Worm (Caenorhabditis elegans) whole organism, late embryonic: ENCODE results near the gene oac-7.

Source experiments
- C08G9.2 ChIP-seq: sonication (generic microtip); optimal IDR thresholded peaks from 2 replicates; lab custom pipeline; 2016; ENCODE audit warnings: mild to moderate bottlenecking, missing genetic modification characterization, moderate library complexity, missing compliant biosample characterization
- K02D7.2 ChIP-seq: sonication (generic microtip); optimal IDR thresholded peaks from 2 replicates; lab custom pipeline; 2017; ENCODE audit warnings: mild to moderate bottlenecking, missing genetic modification characterization, missing compliant biosample characterization
- K09A11.1 ChIP-seq: sonication (generic microtip); optimal IDR thresholded peaks from 2 replicates; lab custom pipeline; 2017; ENCODE audit warnings: antibody characterized with exemption, mild to moderate bottlenecking, missing genetic modification characterization, missing compliant biosample characterization; ENCODE audit not compliant: insufficient read depth
- Y22D7AL.16 ChIP-seq: sonication (generic microtip); optimal IDR thresholded peaks from 2 replicates; lab custom pipeline; 2016; ENCODE audit warnings: missing genetic modification characterization, missing compliant biosample characterization
- ahr-1 ChIP-seq: sonication (generic microtip); optimal IDR thresholded peaks from 2 replicates; lab custom pipeline; 2016; ENCODE audit warnings: missing genetic modification characterization, missing compliant biosample characterization
- ama-1 ChIP-seq: fragments of 150-350 bp; optimal IDR thresholded peaks from 2 replicates; lab custom pipeline; 2014
- ceh-18 ChIP-seq: sonication (generic microtip); optimal IDR thresholded peaks from 2 replicates; lab custom pipeline; 2016; ENCODE audit warnings: missing genetic modification characterization, missing compliant biosample characterization
- ceh-2 ChIP-seq: sonication (generic microtip); optimal IDR thresholded peaks from 2 replicates; lab custom pipeline; 2016; ENCODE audit warnings: missing genotype, missing genetic modification characterization, missing compliant biosample characterization
- ceh-24 ChIP-seq: sonication (generic microtip); optimal IDR thresholded peaks from 2 replicates; lab custom pipeline; 2016; ENCODE audit warnings: mild to moderate bottlenecking, missing genetic modification characterization, missing compliant biosample characterization
- ceh-30 ChIP-seq: fragments of 150-350 bp; optimal IDR thresholded peaks from 2 replicates; lab custom pipeline; 2014; ENCODE audit warnings: missing biosample characterization, missing genetic modification characterization
- ceh-34 ChIP-seq: sonication (generic microtip); optimal IDR thresholded peaks from 2 replicates; lab custom pipeline; 2016; ENCODE audit warnings: mild to moderate bottlenecking, missing genetic modification characterization, missing compliant biosample characterization
- ceh-45 ChIP-seq: fragments of 200-800 bp; sonication (Bioruptor generic); IDR thresholded peaks from 2 replicates; pipeline ENCODE4 v1.3.6; 2022; ENCODE audit warnings: missing genetic modification reagents, missing genetic modification characterization, missing compliant biosample characterization
- ceh-48 ChIP-seq: sonication (generic microtip); optimal IDR thresholded peaks from 2 replicates; lab custom pipeline; 2016; ENCODE audit warnings: missing genetic modification characterization, inconsistent platforms, missing compliant biosample characterization
- ceh-6 ChIP-seq: fragments of 200-800 bp; sonication (Bioruptor generic); optimal IDR thresholded peaks from 2 replicates; lab custom pipeline; 2018; ENCODE audit warnings: mild to moderate bottlenecking, missing genetic modification characterization, missing compliant biosample characterization
- che-1 ChIP-seq: sonication (generic microtip); optimal IDR thresholded peaks from 2 replicates; lab custom pipeline; 2016; ENCODE audit warnings: mild to moderate bottlenecking, missing genetic modification characterization, missing compliant biosample characterization
- dmd-4 ChIP-seq: sonication (generic microtip); optimal IDR thresholded peaks from 2 replicates; lab custom pipeline; 2016; ENCODE audit warnings: borderline replicate concordance, missing genetic modification characterization, missing compliant biosample characterization
- dve-1 ChIP-seq: sonication (generic microtip); optimal IDR thresholded peaks from 2 replicates; lab custom pipeline; 2017; ENCODE audit warnings: antibody characterized with exemption, mild to moderate bottlenecking, missing genetic modification characterization, missing compliant biosample characterization
- elt-2 ChIP-seq: sonication (generic microtip); optimal IDR thresholded peaks from 2 replicates; lab custom pipeline; 2016; ENCODE audit warnings: missing genetic modification reagents, missing genetic modification characterization, missing compliant biosample characterization
- elt-4 ChIP-seq: sonication (generic microtip); optimal IDR thresholded peaks from 2 replicates; lab custom pipeline; 2016; ENCODE audit warnings: missing genetic modification characterization, missing compliant biosample characterization
- ets-4 ChIP-seq: sonication (generic microtip); optimal IDR thresholded peaks from 2 replicates; lab custom pipeline; 2016; ENCODE audit warnings: missing genetic modification characterization, missing compliant biosample characterization
- eyg-1 ChIP-seq: sonication (generic microtip); optimal IDR thresholded peaks from 2 replicates; lab custom pipeline; 2016; ENCODE audit warnings: missing genotype, missing genetic modification characterization, missing compliant biosample characterization
- fax-1 ChIP-seq: sonication (generic microtip); optimal IDR thresholded peaks from 2 replicates; lab custom pipeline; 2016; ENCODE audit warnings: missing genotype, missing genetic modification characterization, missing compliant biosample characterization
- fkh-10 ChIP-seq: fragments of 150-350 bp; optimal IDR thresholded peaks from 2 replicates; lab custom pipeline; 2014; ENCODE audit warnings: missing biosample characterization, missing genetic modification reagents, missing genetic modification characterization
- gmeb-2 ChIP-seq: sonication (generic microtip); optimal IDR thresholded peaks from 2 replicates; lab custom pipeline; 2016; ENCODE audit warnings: missing genetic modification characterization, inconsistent platforms, missing compliant biosample characterization
- hlh-13 ChIP-seq: fragments of 200-800 bp; sonication (Bioruptor generic); optimal IDR thresholded peaks from 2 replicates; lab custom pipeline; 2018; ENCODE audit warnings: mild to moderate bottlenecking, missing genetic modification characterization, missing compliant biosample characterization
- hlh-15 ChIP-seq: sonication (generic microtip); optimal IDR thresholded peaks from 2 replicates; lab custom pipeline; 2016; ENCODE audit warnings: missing genetic modification characterization, missing compliant biosample characterization
- hlh-30 ChIP-seq: sonication (generic microtip); optimal IDR thresholded peaks from 2 replicates; lab custom pipeline; 2017; ENCODE audit warnings: antibody characterized with exemption, missing genetic modification characterization, missing compliant biosample characterization; ENCODE audit not compliant: insufficient read depth
- hlh-6 ChIP-seq: sonication (generic microtip); optimal IDR thresholded peaks from 2 replicates; lab custom pipeline; 2016; ENCODE audit warnings: missing genotype, missing genetic modification characterization, missing compliant biosample characterization
- hlh-8 ChIP-seq: sonication (generic microtip); optimal IDR thresholded peaks from 2 replicates; lab custom pipeline; 2016; ENCODE audit warnings: missing genotype, missing genetic modification characterization, missing compliant biosample characterization
- nfya-1 ChIP-seq: sonication (generic microtip); optimal IDR thresholded peaks from 2 replicates; lab custom pipeline; 2017; ENCODE audit warnings: missing genetic modification characterization, mild to moderate bottlenecking, missing compliant biosample characterization, antibody characterized with exemption, moderate library complexity
- nhr-11 ChIP-seq: fragments of 150-350 bp; optimal IDR thresholded peaks from 2 replicates; lab custom pipeline; 2014; ENCODE audit warnings: missing biosample characterization, missing genetic modification characterization
- nhr-232 ChIP-seq: sonication (generic microtip); optimal IDR thresholded peaks from 2 replicates; lab custom pipeline; 2016; ENCODE audit warnings: missing genetic modification characterization, missing compliant biosample characterization
- npax-4 ChIP-seq: sonication (generic microtip); optimal IDR thresholded peaks from 2 replicates; lab custom pipeline; 2016; ENCODE audit warnings: missing genetic modification characterization, missing compliant biosample characterization
- odd-2 ChIP-seq: sonication (generic microtip); optimal IDR thresholded peaks from 2 replicates; lab custom pipeline; 2017; ENCODE audit warnings: antibody characterized with exemption, mild to moderate bottlenecking, missing genetic modification characterization, missing compliant biosample characterization
- pag-3 ChIP-seq: sonication (generic microtip); optimal IDR thresholded peaks from 2 replicates; lab custom pipeline; 2016; ENCODE audit warnings: missing compliant biosample characterization, missing genetic modification characterization, borderline replicate concordance
- pat-9 ChIP-seq: fragments of 200-800 bp; sonication (Bioruptor generic); optimal IDR thresholded peaks from 2 replicates; lab custom pipeline; 2018; ENCODE audit warnings: mild to moderate bottlenecking, missing genetic modification characterization, moderate library complexity, missing compliant biosample characterization
- pha-2 ChIP-seq: sonication (generic microtip); optimal IDR thresholded peaks from 2 replicates; lab custom pipeline; 2017; ENCODE audit warnings: mild to moderate bottlenecking, missing genetic modification characterization, missing compliant biosample characterization
- pha-4 ChIP-seq: fragments of 150-350 bp; optimal IDR thresholded peaks from 2 replicates; lab custom pipeline; 2018; ENCODE audit warnings: missing biosample characterization, missing genetic modification reagents, missing genetic modification characterization
- pqm-1 ChIP-seq: sonication (generic microtip); optimal IDR thresholded peaks from 2 replicates; lab custom pipeline; 2016; ENCODE audit warnings: missing genetic modification characterization, missing compliant biosample characterization
- rnt-1 ChIP-seq: sonication (generic microtip); optimal IDR thresholded peaks from 2 replicates; lab custom pipeline; 2016; ENCODE audit warnings: missing genetic modification characterization, missing compliant biosample characterization
- sdc-2 ChIP-seq: sonication (generic microtip); optimal IDR thresholded peaks from 2 replicates; lab custom pipeline; 2016; ENCODE audit warnings: missing genotype, missing genetic modification characterization, missing compliant biosample characterization
- sox-2 ChIP-seq: fragments of 200-800 bp; sonication (Bioruptor generic); IDR thresholded peaks from 2 replicates; pipeline ENCODE4 v1.3.6; 2022; ENCODE audit warnings: missing genetic modification reagents, missing genetic modification characterization, missing compliant biosample characterization
- sox-4 ChIP-seq: sonication (generic microtip); optimal IDR thresholded peaks from 2 replicates; lab custom pipeline; 2017; ENCODE audit warnings: mild to moderate bottlenecking, missing genetic modification characterization, inconsistent platforms, missing compliant biosample characterization
- syd-9 ChIP-seq: sonication (generic microtip); optimal IDR thresholded peaks from 2 replicates; lab custom pipeline; 2016; ENCODE audit warnings: mild to moderate bottlenecking, missing genetic modification characterization, moderate library complexity, missing compliant biosample characterization
- tbx-2 ChIP-seq: sonication (generic microtip); optimal IDR thresholded peaks from 2 replicates; lab custom pipeline; 2016; ENCODE audit warnings: missing genetic modification characterization, missing compliant biosample characterization
- tbx-7 ChIP-seq: sonication (generic microtip); optimal IDR thresholded peaks from 2 replicates; lab custom pipeline; 2016; ENCODE audit warnings: missing genotype, missing genetic modification characterization, missing compliant biosample characterization
- ttx-3 ChIP-seq: sonication (generic microtip); optimal IDR thresholded peaks from 2 replicates; lab custom pipeline; 2016; ENCODE audit warnings: missing genetic modification reagents, missing genetic modification characterization, missing compliant biosample characterization
- unc-3 ChIP-seq, 2 experiments: fragments of 200-800 bp in 1 of 2; sonication (Bioruptor generic) in 1 of 2; sonication (generic microtip) in 1 of 2; conservative IDR thresholded peaks in 1 of 2; optimal IDR thresholded peaks in 1 of 2; 2 replicates each; pipeline versions ENCODE4 v1.3.6 to Lab custom; 2016 to 2022; ENCODE audit warnings: missing compliant biosample characterization in 2 of 2, missing genetic modification characterization in 2 of 2, missing genetic modification reagents in 1 of 2
- ztf-16 ChIP-seq: sonication (generic microtip); optimal IDR thresholded peaks from 2 replicates; lab custom pipeline; 2017; ENCODE audit warnings: missing genetic modification characterization, missing compliant biosample characterization

The oac-7 gene

ce11 chrV:16352282-16352681 is 42.7 kb downstream of the oac-7 start:
- TF ChIP-seq nfya-1 (tag; lab: Kevin White, UChicago), result peak; percentile 32
- no peak for TF ChIP-seq Y22D7AL.16 (tag; lab: Kevin White, UChicago)
- TF ChIP-seq elt-4 (tag; lab: Kevin White, UChicago), result no peak
- TF ChIP-seq ceh-18 (tag; lab: Kevin White, UChicago), result peak; percentile 49

DNA sequence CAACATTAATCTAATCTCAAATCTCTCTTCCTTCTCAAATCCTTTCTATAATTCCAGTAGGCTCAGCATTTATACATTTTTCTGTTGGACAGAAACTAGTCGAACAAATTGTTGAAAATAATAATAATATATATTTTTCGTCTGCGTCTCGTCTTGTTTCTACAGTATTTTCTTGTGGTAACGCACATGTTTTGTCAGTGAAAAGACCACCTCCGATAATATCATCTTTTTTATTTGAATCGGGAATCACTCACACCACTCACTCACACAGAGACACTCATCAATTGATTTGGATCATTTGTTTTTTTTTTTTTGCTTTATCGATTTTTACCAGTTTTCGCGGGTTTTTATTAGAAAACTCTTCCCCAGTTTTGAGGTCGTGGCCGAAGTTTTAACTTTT is 45.1 kb downstream of the oac-7 start:
- no peak for TF ChIP-seq hlh-13 (GFP tag; lab: Kevin White, UChicago)
- TF ChIP-seq sox-4 (tag; lab: Kevin White, UChicago), result no peak
- no peak for TF ChIP-seq pat-9 (tag; lab: Kevin White, UChicago)
- no peak for TF ChIP-seq ceh-6 (GFP tag; lab: Kevin White, UChicago)
- TF ChIP-seq syd-9 (tag; lab: Kevin White, UChicago), result no peak
- TF ChIP-seq odd-2, result no peak
- no peak for TF ChIP-seq tbx-7 (tag; lab: Kevin White, UChicago)
- no peak for TF ChIP-seq hlh-6 (tag; lab: Kevin White, UChicago)
- no peak for TF ChIP-seq ets-4 (tag; lab: Kevin White, UChicago)
- TF ChIP-seq nhr-232 (tag; lab: Kevin White, UChicago), result no peak
- no peak for TF ChIP-seq pha-2 (tag; lab: Kevin White, UChicago)
- no peak for TF ChIP-seq hlh-8
- no peak for TF ChIP-seq fkh-10 (GFP tag; lab: Kevin White, UChicago)
- no peak for TF ChIP-seq ama-1

- no peak for TF ChIP-seq unc-3 (GFP tag; conservative IDR thresholded peaks at IDR 0.05; lab: Robert Waterston, UW)
- TF ChIP-seq unc-3 (tag; optimal IDR thresholded peaks at IDR 0.05; lab: Kevin White, UChicago), result no peak
- no peak for TF ChIP-seq nhr-232 (tag; lab: Kevin White, UChicago)
- no peak for TF ChIP-seq sox-2
- no peak for TF ChIP-seq hlh-15 (tag; lab: Kevin White, UChicago)
- no peak for TF ChIP-seq ceh-48 (tag; lab: Kevin White, UChicago)
- TF ChIP-seq rnt-1 (tag; lab: Kevin White, UChicago), result peak; percentile 76
- no peak for TF ChIP-seq gmeb-2
- TF ChIP-seq ceh-24 (tag; lab: Kevin White, UChicago), result no peak
- TF ChIP-seq pha-4 (tag; lab: Kevin White, UChicago), result no peak
- no peak for TF ChIP-seq K02D7.2 (tag; lab: Kevin White, UChicago)
- TF ChIP-seq ceh-18 (tag; lab: Kevin White, UChicago), result peak; percentile 87
- TF ChIP-seq ceh-45 (GFP tag; lab: Robert Waterston, UW), result no peak
- TF ChIP-seq sox-4 (tag; lab: Kevin White, UChicago), result no peak
- peak; percentile 42 for TF ChIP-seq K09A11.1 (tag; lab: Kevin White, UChicago)
- TF ChIP-seq elt-2 (tag; lab: Kevin White, UChicago), result peak; percentile 56
- TF ChIP-seq ztf-16 (tag; lab: Kevin White, UChicago), result peak; percentile 53
- TF ChIP-seq ets-4 (tag; lab: Kevin White, UChicago), result peak; percentile 26
- no peak for TF ChIP-seq ahr-1
- peak; percentile 83 for TF ChIP-seq tbx-2
- peak; percentile 76 for TF ChIP-seq hlh-30
- TF ChIP-seq ttx-3 (tag; lab: Kevin White, UChicago), result no peak
- TF ChIP-seq pag-3, result no peak
- peak; percentile 60 for TF ChIP-seq C08G9.2 (tag; lab: Kevin White, UChicago)
- no peak for TF ChIP-seq che-1 (tag; lab: Kevin White, UChicago)
- TF ChIP-seq nhr-11 (tag; lab: Kevin White, UChicago), result no peak
- peak; percentile 68 for TF ChIP-seq pqm-1 (tag; lab: Kevin White, UChicago)
- peak; percentile 62 for TF ChIP-seq ceh-2 (tag; lab: Kevin White, UChicago)
- peak; percentile 47 for TF ChIP-seq ceh-30 (tag; lab: Kevin White, UChicago)
- peak; percentile 30 for TF ChIP-seq ama-1
- TF ChIP-seq pha-2 (tag; lab: Kevin White, UChicago), result peak; percentile 50
- TF ChIP-seq npax-4 (tag; lab: Kevin White, UChicago), result no peak
- peak; percentile 65 for TF ChIP-seq ceh-34 (tag; lab: Kevin White, UChicago)
- TF ChIP-seq eyg-1, result peak; percentile 62
- peak; percentile 37 for TF ChIP-seq dve-1
- TF ChIP-seq dmd-4 (tag; lab: Kevin White, UChicago), result peak; percentile 32
- peak; percentile 49 for TF ChIP-seq sdc-2 (tag; lab: Kevin White, UChicago)
- no peak for TF ChIP-seq fax-1
Observed at ce11 chrV:16355941-16356340, 46.3 kb downstream of the oac-7 start.
